Fruit fly (Drosophila melanogaster) whole organism, embryonic: Measurements from ENCODE around the gene CG17637.
A peak's percentile ranks its signal among the peaks of the same experiment; 100 is the strongest.

ENCODE experiments used
- Abd-B ChIP-seq: fragments of 200-800 bp; sonication (Bioruptor generic); optimal IDR thresholded peaks from 2 replicates; lab custom pipeline; 2018; ENCODE audit warnings: missing biosample characterization, mild to moderate bottlenecking, missing genetic modification characterization, moderate library complexity
- Bgb ChIP-seq: fragments of 200-800 bp; sonication (Bioruptor generic); IDR thresholded peaks from 2 replicates; pipeline ENCODE4 v1.3.6; 2022; ENCODE audit warnings: missing biosample characterization, missing genetic modification characterization; ENCODE audit not compliant: partially characterized antibody
- Bteb2 ChIP-seq: fragments of 200-800 bp; sonication (Bioruptor generic); optimal IDR thresholded peaks from 2 replicates; lab custom pipeline; 2016; ENCODE audit warnings: missing biosample characterization, missing genetic modification characterization
- CG10321 ChIP-seq: fragments of 200-800 bp; sonication (Bioruptor generic); IDR thresholded peaks from 2 replicates; pipeline ENCODE4 v1.3.6; 2022; ENCODE audit warnings: missing biosample characterization, missing genetic modification characterization
- CG10543 ChIP-seq: fragments of 200-800 bp; sonication (Bioruptor generic); optimal IDR thresholded peaks from 3 replicates; lab custom pipeline; 2017; ENCODE audit warnings: missing biosample characterization, mild to moderate bottlenecking, missing genetic modification characterization, moderate library complexity
- CG10959 ChIP-seq: fragments of 200-800 bp; sonication (Bioruptor generic); IDR thresholded peaks from 2 replicates; pipeline ENCODE4 v1.3.6; 2022; ENCODE audit warnings: missing biosample characterization, missing genetic modification characterization
- CG11085 ChIP-seq: fragments of 200-800 bp; sonication (Bioruptor generic); IDR thresholded peaks from 2 replicates; pipeline ENCODE4 v1.3.6; 2022; ENCODE audit warnings: missing biosample characterization, missing genetic modification characterization
- CG12104 ChIP-seq: fragments of 200-800 bp; sonication (Bioruptor generic); optimal IDR thresholded peaks from 3 replicates; lab custom pipeline; 2016; ENCODE audit warnings: missing biosample characterization, missing genetic modification characterization
- CG12236 ChIP-seq: fragments of 200-800 bp; sonication (Bioruptor generic); optimal IDR thresholded peaks from 2 replicates; lab custom pipeline; 2016; ENCODE audit warnings: missing biosample characterization, missing genetic modification characterization
- CG12391 ChIP-seq: fragments of 200-800 bp; sonication (Bioruptor generic); optimal IDR thresholded peaks from 3 replicates; lab custom pipeline; 2018; ENCODE audit warnings: missing biosample characterization, mild to moderate bottlenecking, missing genetic modification characterization, moderate library complexity
- CG13287 ChIP-seq: fragments of 200-800 bp; sonication (Bioruptor generic); IDR thresholded peaks from 2 replicates; pipeline ENCODE4 v1.3.6; 2022; ENCODE audit warnings: missing biosample characterization, missing genetic modification characterization; ENCODE audit not compliant: partially characterized antibody
- CG13424 ChIP-seq: fragments of 200-800 bp; sonication (Bioruptor generic); optimal IDR thresholded peaks from 2 replicates; lab custom pipeline; 2019; ENCODE audit warnings: missing biosample characterization, mild to moderate bottlenecking, missing genetic modification characterization, moderate library complexity
- CG16815 ChIP-seq: fragments of 200-800 bp; sonication (Bioruptor generic); optimal IDR thresholded peaks from 3 replicates; lab custom pipeline; 2017; ENCODE audit warnings: missing biosample characterization, mild to moderate bottlenecking, missing genetic modification characterization
- CG18764 ChIP-seq: fragments of 200-800 bp; sonication (Bioruptor generic); optimal IDR thresholded peaks from 3 replicates; lab custom pipeline; 2016; ENCODE audit warnings: missing biosample characterization, missing genetic modification characterization
- CG31388 ChIP-seq: fragments of 200-800 bp; sonication (Bioruptor generic); optimal IDR thresholded peaks from 2 replicates; lab custom pipeline; 2016; ENCODE audit warnings: missing biosample characterization, missing genetic modification characterization
- CG4328 ChIP-seq: fragments of 200-800 bp; sonication (Bioruptor generic); optimal IDR thresholded peaks from 3 replicates; lab custom pipeline; 2017; ENCODE audit warnings: missing biosample characterization, missing genetic modification reagents, missing genetic modification characterization
- CG4820 ChIP-seq: fragments of 200-800 bp; sonication (Bioruptor generic); optimal IDR thresholded peaks from 3 replicates; lab custom pipeline; 2016; ENCODE audit warnings: missing biosample characterization, missing genetic modification characterization
- CG6683 ChIP-seq: fragments of 200-800 bp; sonication (Bioruptor generic); optimal IDR thresholded peaks from 2 replicates; lab custom pipeline; 2017; ENCODE audit warnings: missing biosample characterization, mild to moderate bottlenecking, missing genetic modification characterization, missing genetic modification reagents
- CG6813 ChIP-seq: fragments of 200-800 bp; sonication (Bioruptor generic); optimal IDR thresholded peaks from 2 replicates; lab custom pipeline; 2017; ENCODE audit warnings: missing biosample characterization, missing genetic modification characterization, mild to moderate bottlenecking, moderate library complexity, missing genetic modification reagents
- CG7556 ChIP-seq: fragments of 200-800 bp; sonication (Bioruptor generic); optimal IDR thresholded peaks from 2 replicates; lab custom pipeline; 2017; ENCODE audit warnings: missing biosample characterization, mild to moderate bottlenecking, missing genetic modification characterization
- CG9215 ChIP-seq: fragments of 200-800 bp; sonication (Bioruptor generic); IDR thresholded peaks from 2 replicates; pipeline ENCODE4 v1.3.6; 2022; ENCODE audit warnings: missing biosample characterization, missing genetic modification characterization
- CkIIα-i1 ChIP-seq: fragments of 200-800 bp; sonication (Bioruptor generic); IDR thresholded peaks from 2 replicates; pipeline ENCODE4 v1.3.6; 2022; ENCODE audit warnings: missing biosample characterization, missing genetic modification characterization
- HHEX ChIP-seq: fragments of 200-800 bp; sonication (Bioruptor generic); optimal IDR thresholded peaks from 3 replicates; lab custom pipeline; 2017; ENCODE audit warnings: missing biosample characterization, mild to moderate bottlenecking, missing genetic modification characterization, missing genetic modification reagents
- Hr78 ChIP-seq, 2 experiments: fragments of 200-800 bp in 1 of 2; fragments of >200 bp in 1 of 2; sonication (Bioruptor generic) in 1 of 2; optimal IDR thresholded peaks; 2 replicates each; lab custom pipeline; 2017 to 2019; ENCODE audit warnings: missing biosample characterization in 2 of 2, missing genetic modification characterization in 2 of 2, mild to moderate bottlenecking in 1 of 2, moderate library complexity in 1 of 2
- Nf-YB ChIP-seq: fragments of 200-800 bp; sonication (Bioruptor generic); optimal IDR thresholded peaks from 3 replicates; lab custom pipeline; 2019; ENCODE audit warnings: missing biosample characterization, mild to moderate bottlenecking, missing genetic modification characterization, moderate library complexity
- Six4 ChIP-seq: fragments of 200-800 bp; sonication (Bioruptor generic); optimal IDR thresholded peaks from 2 replicates; lab custom pipeline; 2016; ENCODE audit warnings: missing biosample characterization, missing genetic modification characterization
- Spps ChIP-seq: fragments of 200-800 bp; sonication (Bioruptor generic); optimal IDR thresholded peaks from 2 replicates; lab custom pipeline; 2018; ENCODE audit warnings: missing biosample characterization, mild to moderate bottlenecking, missing genetic modification characterization
- Xrp1 ChIP-seq: fragments of 200-800 bp; sonication (Bioruptor generic); IDR thresholded peaks from 2 replicates; pipeline ENCODE4 v1.3.6; 2022; ENCODE audit warnings: missing biosample characterization, missing genetic modification characterization
- YL-1 ChIP-seq: fragments of 200-800 bp; sonication (Bioruptor generic); optimal IDR thresholded peaks from 3 replicates; lab custom pipeline; 2017; ENCODE audit warnings: missing biosample characterization, mild to moderate bottlenecking, missing genetic modification characterization
- abd-A ChIP-seq: fragments of 200-800 bp; sonication (Bioruptor generic); optimal IDR thresholded peaks from 3 replicates; lab custom pipeline; 2019; ENCODE audit warnings: missing biosample characterization, mild to moderate bottlenecking, missing genetic modification characterization, moderate library complexity
- caup ChIP-seq: fragments of 200-800 bp; sonication (Bioruptor generic); optimal IDR thresholded peaks from 3 replicates; lab custom pipeline; 2017; ENCODE audit warnings: missing biosample characterization, mild to moderate bottlenecking, missing genetic modification characterization, moderate library complexity; ENCODE audit not compliant: severe bottlenecking
- chif ChIP-seq, 2 experiments: fragments of 200-800 bp; sonication (Bioruptor generic); optimal IDR thresholded peaks; 3 replicates each; lab custom pipeline; 2016; ENCODE audit warnings: missing biosample characterization in 2 of 2, missing genetic modification characterization in 2 of 2
- ci ChIP-seq: fragments of 200-800 bp; sonication (Bioruptor generic); IDR thresholded peaks from 3 replicates; pipeline ENCODE4 v1.3.6; 2022; ENCODE audit warnings: missing biosample characterization, missing genetic modification characterization
- cwo ChIP-seq: fragments of 200-800 bp; sonication (Bioruptor generic); optimal IDR thresholded peaks from 3 replicates; lab custom pipeline; 2017; ENCODE audit warnings: missing biosample characterization, missing genetic modification characterization, mild to moderate bottlenecking, moderate library complexity, missing genetic modification reagents
- dmrt99B ChIP-seq: fragments of 200-800 bp; sonication (Bioruptor generic); optimal IDR thresholded peaks from 2 replicates; lab custom pipeline; 2018; ENCODE audit warnings: missing biosample characterization, mild to moderate bottlenecking, missing genetic modification characterization, moderate library complexity
- fd96Cb ChIP-seq: fragments of 200-800 bp; sonication (Bioruptor generic); optimal IDR thresholded peaks from 2 replicates; lab custom pipeline; 2018; ENCODE audit warnings: missing biosample characterization, mild to moderate bottlenecking, missing genetic modification characterization, moderate library complexity
- hb ChIP-seq: fragments of 200-800 bp; sonication (Bioruptor generic); IDR thresholded peaks from 3 replicates; pipeline ENCODE4 v1.3.6; 2022; ENCODE audit warnings: missing biosample characterization, missing genetic modification characterization; ENCODE audit not compliant: partially characterized antibody
- jumu ChIP-seq: fragments of 200-800 bp; sonication (Bioruptor generic); optimal IDR thresholded peaks from 3 replicates; lab custom pipeline; 2016; ENCODE audit warnings: missing biosample characterization, missing genetic modification characterization
- knrl ChIP-seq: fragments of 200-800 bp; sonication (Bioruptor generic); IDR thresholded peaks from 3 replicates; pipeline ENCODE4 v1.3.6; 2022; ENCODE audit warnings: missing biosample characterization, missing genetic modification characterization; ENCODE audit not compliant: partially characterized antibody
- mld ChIP-seq: fragments of 200-800 bp; sonication (Bioruptor generic); IDR thresholded peaks from 3 replicates; pipeline ENCODE4 v1.3.6; 2022; ENCODE audit warnings: missing biosample characterization, missing genetic modification characterization; ENCODE audit not compliant: partially characterized antibody
- pros ChIP-seq: fragments of 200-800 bp; sonication (Bioruptor generic); optimal IDR thresholded peaks from 3 replicates; lab custom pipeline; 2019; ENCODE audit warnings: missing biosample characterization, mild to moderate bottlenecking, missing genetic modification characterization, moderate library complexity
- seq ChIP-seq: fragments of 200-800 bp; sonication (Bioruptor generic); IDR thresholded peaks from 2 replicates; pipeline ENCODE4 v1.3.6; 2022; ENCODE audit warnings: missing biosample characterization, missing genetic modification characterization
- slp2 ChIP-seq: fragments of 200-800 bp; sonication (Bioruptor generic); optimal IDR thresholded peaks from 2 replicates; lab custom pipeline; 2016; ENCODE audit warnings: missing biosample characterization, missing genetic modification characterization
- ssp ChIP-seq: fragments of 200-800 bp; sonication (Bioruptor generic); IDR thresholded peaks from 2 replicates; pipeline ENCODE4 v1.3.6; 2022; ENCODE audit warnings: missing biosample characterization, missing genetic modification characterization
- tgo ChIP-seq: fragments of 200-800 bp; sonication (Bioruptor generic); IDR thresholded peaks from 3 replicates; pipeline ENCODE4 v1.3.6; 2022; ENCODE audit warnings: missing biosample characterization, missing genetic modification characterization
- unpg ChIP-seq: fragments of 200-800 bp; sonication (Bioruptor generic); optimal IDR thresholded peaks from 3 replicates; lab custom pipeline; 2018; ENCODE audit warnings: missing biosample characterization, mild to moderate bottlenecking, missing genetic modification characterization, moderate library complexity
- z ChIP-seq: fragments of 200-800 bp; sonication (Bioruptor generic); IDR thresholded peaks from 3 replicates; pipeline ENCODE4 v1.3.6; 2022; ENCODE audit warnings: missing biosample characterization, missing genetic modification characterization

Gene CG17637

DNA sequence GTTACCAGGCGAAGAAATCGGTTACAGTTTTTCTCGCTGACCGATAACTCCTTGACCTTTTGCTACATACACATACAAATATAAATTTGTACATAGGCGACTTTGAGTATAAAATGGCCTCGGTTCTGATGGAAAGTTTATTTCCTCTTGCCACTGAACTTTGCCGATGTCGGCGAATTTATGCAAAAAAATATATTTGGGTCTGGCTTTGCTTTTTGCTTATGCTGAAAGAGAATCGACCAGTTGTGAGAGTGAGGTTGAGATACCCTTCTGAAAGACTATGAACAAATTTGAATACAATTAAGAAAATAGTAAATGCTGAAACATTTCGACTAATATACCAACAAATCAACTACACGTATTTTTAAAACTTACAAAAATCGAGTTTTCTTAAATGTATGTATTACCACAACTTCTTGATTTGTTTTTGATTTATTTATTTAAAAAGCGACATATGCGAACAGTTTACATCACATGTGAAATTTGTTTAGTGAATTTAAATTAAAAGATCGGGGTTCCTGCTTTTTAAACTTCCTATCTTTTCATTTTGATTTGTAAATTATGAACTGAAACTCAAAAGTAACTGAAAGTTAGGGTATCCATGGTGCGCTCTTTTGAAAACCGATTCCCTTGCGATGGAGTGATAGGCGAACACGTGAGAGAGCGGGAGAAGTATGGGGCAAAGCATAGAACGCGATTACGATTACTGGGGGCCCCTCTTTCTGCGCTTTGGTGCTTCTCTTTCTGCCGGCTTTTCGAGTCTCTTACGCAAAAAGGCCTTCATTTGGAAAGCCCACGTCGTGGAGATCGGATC lies 5.3 kb downstream of the CG17637 start (continued):
- no peak for TF ChIP-seq seq (GFP tag; lab: Robert Waterston, UW)
- TF ChIP-seq ssp (GFP tag; lab: Robert Waterston, UW), result no peak
- peak; percentile 67 for TF ChIP-seq Bteb2 (GFP tag; lab: Kevin White, UChicago)
- TF ChIP-seq YL-1 (GFP tag; lab: Kevin White, UChicago), result peak; percentile 40
- no peak for TF ChIP-seq CG10959 (GFP tag; lab: Robert Waterston, UW)
- TF ChIP-seq Six4, result peak; percentile 65
- peak; percentile 51 for TF ChIP-seq CG6813 (GFP tag; lab: Kevin White, UChicago)
- peak; percentile 64 for TF ChIP-seq unpg (GFP tag; lab: Kevin White, UChicago)
- TF ChIP-seq CG10543 (GFP tag; lab: Kevin White, UChicago), result peak; percentile 87
- peak; percentile 70 for TF ChIP-seq CG4820
- TF ChIP-seq CG7556, result peak; percentile 93
- peak; percentile 69 for TF ChIP-seq HHEX (GFP tag; lab: Kevin White, UChicago)
- TF ChIP-seq CG6683 (GFP tag; lab: Kevin White, UChicago), result peak; percentile 69
- TF ChIP-seq hb, result no peak
- TF ChIP-seq CG12236 (GFP tag; lab: Kevin White, UChicago), result peak; percentile 35
- TF ChIP-seq chif (GFP tag; optimal IDR thresholded peaks at IDR 0.05; lab: Kevin White, UChicago), result peak; percentile 57 to 67
- peak; percentile 96 for TF ChIP-seq cwo
- no peak for TF ChIP-seq CG11085 (GFP tag; lab: Robert Waterston, UW)
- TF ChIP-seq slp2, result peak; percentile 71
- TF ChIP-seq CkIIα-i1 (GFP tag; lab: Robert Waterston, UW), result no peak
- TF ChIP-seq Bgb (GFP tag; lab: Robert Waterston, UW), result no peak
- TF ChIP-seq knrl (GFP tag; lab: Robert Waterston, UW), result no peak
- TF ChIP-seq CG12104 (GFP tag; lab: Kevin White, UChicago), result peak; percentile 77
- no peak for TF ChIP-seq ci (GFP tag; lab: Robert Waterston, UW)
- no peak for TF ChIP-seq abd-A (tag; lab: Kevin White, UChicago)
- no peak for TF ChIP-seq CG18764 (GFP tag; lab: Kevin White, UChicago)
- no peak for TF ChIP-seq mld
- TF ChIP-seq CG10321 (GFP tag; lab: Robert Waterston, UW), result no peak
- TF ChIP-seq z (GFP tag; lab: Robert Waterston, UW), result no peak
- TF ChIP-seq Nf-YB, result peak; percentile 71
- TF ChIP-seq Hr78 (GFP tag; optimal IDR thresholded peaks at IDR 0.05; lab: Kevin White, UChicago), result peak in 1 of 2 experiments; percentile 75
- peak; percentile 37 for TF ChIP-seq jumu (GFP tag; lab: Kevin White, UChicago)
- peak; percentile 78 for TF ChIP-seq dmrt99B
- TF ChIP-seq Abd-B (GFP tag; lab: Kevin White, UChicago), result peak; percentile 64
- TF ChIP-seq CG12391 (tag; lab: Kevin White, UChicago), result peak; percentile 84
- TF ChIP-seq tgo, result peak; percentile 54; the same call in 1 of the 3 replicates
- TF ChIP-seq CG4328, result peak; percentile 67
- no peak for TF ChIP-seq CG13287 (GFP tag; lab: Robert Waterston, UW)
- peak; percentile 80 for TF ChIP-seq CG16815 (GFP tag; lab: Kevin White, UChicago)
- TF ChIP-seq CG31388 (GFP tag; lab: Kevin White, UChicago), result no peak
- 0 out of 2 replicates have a peak, but pooled peaks have one; percentile 54 for TF ChIP-seq Xrp1
- TF ChIP-seq pros (GFP tag; lab: Kevin White, UChicago), result no peak
- TF ChIP-seq caup (GFP tag; lab: Kevin White, UChicago), result peak; percentile 78
- TF ChIP-seq CG13424 (tag; lab: Kevin White, UChicago), result peak; percentile 85
- peak; percentile 64 for TF ChIP-seq fd96Cb (tag; lab: Kevin White, UChicago)
- TF ChIP-seq Spps (tag; lab: Kevin White, UChicago), result peak; percentile 56
- TF ChIP-seq CG9215 (GFP tag; lab: Robert Waterston, UW), result peak; percentile 48
